Fruit fly (Drosophila melanogaster) Kc167 (cell line): ENCODE data around the gene Usp7.

Experiments used
- psq ChIP-seq: fragments of >200 bp; optimal IDR thresholded peaks from 2 replicates; lab custom pipeline; 2017; ENCODE audit warnings: missing external identifiers
- ttk ChIP-seq: sonication (Bioruptor generic); optimal IDR thresholded peaks from 2 replicates; lab custom pipeline; 2017; ENCODE audit warnings: missing external identifiers

DNA sequence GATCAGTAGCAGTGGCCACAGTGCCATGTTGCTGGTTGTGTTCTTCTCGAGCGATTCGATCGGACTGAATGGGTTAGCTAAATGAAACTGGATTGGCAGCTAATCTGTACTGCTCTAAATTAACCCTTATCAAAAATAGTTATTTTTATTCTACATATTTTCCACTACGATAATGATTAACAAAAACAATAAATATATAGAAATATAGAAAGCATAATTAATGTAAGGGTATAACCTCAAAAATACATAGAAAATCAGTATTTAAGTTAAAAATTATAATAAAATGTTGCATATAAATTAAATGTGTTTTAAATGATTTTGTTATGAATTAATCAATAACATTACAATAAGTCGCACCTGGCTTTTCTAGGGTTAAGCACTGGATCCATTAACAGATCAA lies 2.6 kb upstream of the Usp7 start, which contains the start of gene Cyp311a1:
- TF ChIP-seq psq (lab: Kevin White, UChicago): no peak
- TF ChIP-seq ttk (lab: Kevin White, UChicago): no peak
